Fruit fly (Drosophila melanogaster) whole organism, pupa: Measurements from ENCODE around the gene Hr96.

Experiments used
- CG13204 ChIP-seq: fragments of 200-800 bp; sonication (Bioruptor generic); optimal IDR thresholded peaks from 2 replicates; lab custom pipeline; 2018; ENCODE audit warnings: missing biosample characterization, mild to moderate bottlenecking, missing genetic modification characterization, moderate library complexity
- CG14655 ChIP-seq: fragments of 200-800 bp; sonication (Bioruptor generic); optimal IDR thresholded peaks from 3 replicates; lab custom pipeline; 2017; ENCODE audit warnings: mild to moderate bottlenecking, missing biosample characterization, missing genetic modification reagents, missing genetic modification characterization
- CG8159 ChIP-seq: fragments of 200-800 bp; sonication (Bioruptor generic); optimal IDR thresholded peaks from 3 replicates; lab custom pipeline; 2018; ENCODE audit warnings: missing biosample characterization, mild to moderate bottlenecking, missing genetic modification characterization, moderate library complexity
- CG9948 ChIP-seq: fragments of 200-800 bp; sonication (Bioruptor generic); optimal IDR thresholded peaks from 2 replicates; lab custom pipeline; 2018; ENCODE audit warnings: missing biosample characterization, mild to moderate bottlenecking, missing genetic modification characterization, moderate library complexity
- Pif1B ChIP-seq: fragments of 200-800 bp; sonication (Bioruptor generic); optimal IDR thresholded peaks from 3 replicates; lab custom pipeline; 2016; ENCODE audit warnings: missing biosample characterization, missing genetic modification characterization
- Snoo ChIP-seq: fragments of 200-800 bp; sonication (Bioruptor generic); optimal IDR thresholded peaks from 3 replicates; lab custom pipeline; 2017; ENCODE audit warnings: missing biosample characterization, mild to moderate bottlenecking, missing genetic modification characterization, inconsistent platforms

- no peak for TF ChIP-seq CG13204 (GFP tag; lab: Kevin White, UChicago)
- TF ChIP-seq Pif1B, result no peak
- no peak for TF ChIP-seq CG9948 (tag; lab: Kevin White, UChicago)
- TF ChIP-seq CG8159 (tag; lab: Kevin White, UChicago), result no peak
- no peak for TF ChIP-seq CG14655 (GFP tag; lab: Kevin White, UChicago)
- no peak for TF ChIP-seq Snoo (tag; lab: Kevin White, UChicago)
Measured at dm6 chr3R:25036644-25037043, 11.6 kb downstream of the Hr96 start, which contains the start of gene CG31115.
